Worm (Caenorhabditis elegans) whole organism, L4/young adult: ENCODE results near the gene cutl-27.

Experiments
- W03F9.2 ChIP-seq: fragments of 150-350 bp; optimal IDR thresholded peaks from 2 replicates; lab custom pipeline; 2014; ENCODE audit warnings: missing biosample characterization, missing genetic modification characterization
- dao-5 ChIP-seq: sonication (generic microtip); optimal IDR thresholded peaks from 2 replicates; lab custom pipeline; 2016; ENCODE audit warnings: missing genotype, missing genetic modification characterization, moderate library complexity, missing compliant biosample characterization
- him-1 ChIP-seq: sonication (generic microtip); optimal IDR thresholded peaks from 2 replicates; lab custom pipeline; 2016; ENCODE audit warnings: missing genotype, missing genetic modification reagents, missing genetic modification characterization, missing compliant biosample characterization

ce11 chrIV:11916907-11917306 is 38.6 kb downstream of the cutl-27 start, which contains the start of gene ZK822.10:
- TF ChIP-seq dao-5, result no peak
- TF ChIP-seq him-1 (tag; lab: Kevin White, UChicago), result no peak
- no peak for TF ChIP-seq W03F9.2 (tag; lab: Kevin White, UChicago)
